Fruit fly (Drosophila melanogaster): ENCODE data around the gene CG5196.

- no peak for TF ChIP-seq CrebA (GFP tag; optimal IDR thresholded peaks at IDR 0.05; ENCODE audit: borderline replicate concordance)
- TF ChIP-seq br (GFP tag; optimal IDR thresholded peaks at IDR 0.05): no peak
- no peak for TF ChIP-seq Hnf4 (GFP tag; optimal IDR thresholded peaks at IDR 0.05)
- no peak for TF ChIP-seq pan (optimal IDR thresholded peaks at IDR 0.05)
- TF ChIP-seq Abd-B (GFP tag; optimal IDR thresholded peaks at IDR 0.05): no peak
- no peak for TF ChIP-seq OdsH (GFP tag; optimal IDR thresholded peaks at IDR 0.05)
- TF ChIP-seq CG32264 (GFP tag; optimal IDR thresholded peaks at IDR 0.05): no peak
- no peak for TF ChIP-seq Vsx2 (GFP tag; optimal IDR thresholded peaks at IDR 0.05; ENCODE audit: partially characterized antibody)
Observed at dm6 chr3R:12447353-12447752, 39.2 kb downstream of the CG5196 start, which contains the start of gene vrs.
